Worm (Caenorhabditis elegans) whole organism, young adult: Measurements from ENCODE around the gene C44C10.9.

ENCODE experiments used
- B0035.1 ChIP-seq: sonication (generic microtip); optimal IDR thresholded peaks from 2 replicates; lab custom pipeline; 2016; ENCODE audit warnings: missing genetic modification characterization, mild to moderate bottlenecking, missing compliant biosample characterization, missing genotype, missing genetic modification reagents
- B0261.1 ChIP-seq: sonication (generic microtip); optimal IDR thresholded peaks from 2 replicates; lab custom pipeline; 2016; ENCODE audit warnings: mild to moderate bottlenecking, missing genetic modification characterization, moderate library complexity, missing compliant biosample characterization
- F37B4.10 ChIP-seq: fragments of 200-800 bp; sonication (Bioruptor generic); IDR thresholded peaks from 2 replicates; pipeline ENCODE4 v1.3.6; 2022; ENCODE audit warnings: missing genetic modification characterization, missing compliant biosample characterization
- F55B11.4 ChIP-seq: sonication (generic microtip); optimal IDR thresholded peaks from 2 replicates; lab custom pipeline; 2016; ENCODE audit warnings: missing compliant biosample characterization, missing genetic modification characterization, borderline replicate concordance; ENCODE audit not compliant: insufficient read depth
- K11D2.4 ChIP-seq: fragments of 200-800 bp; sonication (Bioruptor generic); IDR thresholded peaks from 2 replicates; pipeline ENCODE4 v1.3.6; 2022; ENCODE audit warnings: missing genetic modification reagents, missing genetic modification characterization, missing compliant biosample characterization
- K12H6.12 ChIP-seq: fragments of 200-800 bp; sonication (Bioruptor generic); optimal IDR thresholded peaks from 2 replicates; lab custom pipeline; 2018; ENCODE audit warnings: mild to moderate bottlenecking, missing genetic modification characterization, missing compliant biosample characterization
- Y53G8AR.9 ChIP-seq: fragments of 200-800 bp; sonication (Bioruptor generic); conservative IDR thresholded peaks from 2 replicates; pipeline ENCODE4 v1.3.6; 2022; ENCODE audit warnings: missing genetic modification reagents, missing genetic modification characterization, missing compliant biosample characterization
- ZK185.1 ChIP-seq: sonication (generic microtip); optimal IDR thresholded peaks from 2 replicates; lab custom pipeline; 2016; ENCODE audit warnings: mild to moderate bottlenecking, missing genetic modification characterization, missing compliant biosample characterization; ENCODE audit not compliant: poor library complexity, severe bottlenecking
- attf-5 ChIP-seq: fragments of 200-800 bp; sonication (Bioruptor generic); optimal IDR thresholded peaks from 2 replicates; lab custom pipeline; 2018; ENCODE audit warnings: mild to moderate bottlenecking, missing genetic modification characterization, missing compliant biosample characterization
- ccch-3 ChIP-seq: fragments of 200-800 bp; sonication (Bioruptor generic); optimal IDR thresholded peaks from 2 replicates; lab custom pipeline; 2018; ENCODE audit warnings: mild to moderate bottlenecking, missing genetic modification characterization, missing compliant biosample characterization
- cebp-2 ChIP-seq: fragments of 200-800 bp; sonication (Bioruptor generic); IDR thresholded peaks from 2 replicates; pipeline ENCODE4 v1.3.6; 2022; ENCODE audit warnings: missing genetic modification characterization, missing compliant biosample characterization
- ceh-27 ChIP-seq: fragments of 200-800 bp; sonication (Bioruptor generic); optimal IDR thresholded peaks from 2 replicates; lab custom pipeline; 2018; ENCODE audit warnings: mild to moderate bottlenecking, missing genetic modification characterization, moderate library complexity, missing compliant biosample characterization
- ceh-58 ChIP-seq: fragments of 200-800 bp; sonication (Bioruptor generic); IDR thresholded peaks from 2 replicates; pipeline ENCODE4 v1.3.6; 2022; ENCODE audit warnings: missing genetic modification characterization, missing compliant biosample characterization
- dox-1 ChIP-seq: fragments of 200-800 bp; sonication (Bioruptor generic); IDR thresholded peaks from 2 replicates; pipeline ENCODE4 v1.3.6; 2022; ENCODE audit warnings: missing genetic modification reagents, missing genetic modification characterization, missing compliant biosample characterization
- efl-1 ChIP-seq: fragments of 150-350 bp; optimal IDR thresholded peaks from 2 replicates; lab custom pipeline; 2014; ENCODE audit warnings: missing biosample characterization, missing genetic modification reagents, missing genetic modification characterization
- ets-4 ChIP-seq: fragments of 200-800 bp; sonication (Bioruptor generic); optimal IDR thresholded peaks from 2 replicates; lab custom pipeline; 2018; ENCODE audit warnings: mild to moderate bottlenecking, missing genetic modification characterization, missing compliant biosample characterization
- gei-17 ChIP-seq: fragments of 200-800 bp; sonication (Bioruptor generic); optimal IDR thresholded peaks from 2 replicates; lab custom pipeline; 2018; ENCODE audit warnings: mild to moderate bottlenecking, missing genetic modification characterization, missing compliant biosample characterization
- hlh-12 ChIP-seq: sonication (generic microtip); optimal IDR thresholded peaks from 2 replicates; lab custom pipeline; 2016; ENCODE audit warnings: missing genetic modification characterization, missing compliant biosample characterization
- hmg-20 ChIP-seq: fragments of 200-800 bp; sonication (Bioruptor generic); IDR thresholded peaks from 2 replicates; pipeline ENCODE4 v1.3.6; 2022; ENCODE audit warnings: missing genetic modification reagents, missing genetic modification characterization, missing compliant biosample characterization
- hrde-1 ChIP-seq: sonication (generic microtip); optimal IDR thresholded peaks from 2 replicates; lab custom pipeline; 2016; ENCODE audit warnings: missing genetic modification characterization, mild to moderate bottlenecking, missing compliant biosample characterization, moderate library complexity, missing genotype, missing genetic modification reagents, borderline replicate concordance
- lin-54 ChIP-seq: fragments of 200-800 bp; sonication (Bioruptor generic); optimal IDR thresholded peaks from 2 replicates; lab custom pipeline; 2018; ENCODE audit warnings: mild to moderate bottlenecking, missing genetic modification characterization, missing compliant biosample characterization
- madf-10 ChIP-seq: sonication (generic microtip); optimal IDR thresholded peaks from 2 replicates; lab custom pipeline; 2016; ENCODE audit warnings: mild to moderate bottlenecking, missing genetic modification characterization, missing compliant biosample characterization
- madf-3 ChIP-seq: fragments of 200-800 bp; sonication (Bioruptor generic); IDR thresholded peaks from 2 replicates; pipeline ENCODE4 v1.3.6; 2022; ENCODE audit warnings: missing genetic modification reagents, missing genetic modification characterization, missing compliant biosample characterization
- madf-6 ChIP-seq: fragments of 200-800 bp; sonication (Bioruptor generic); IDR thresholded peaks from 2 replicates; pipeline ENCODE4 v1.3.6; 2022; ENCODE audit warnings: missing genetic modification reagents, missing genetic modification characterization, missing compliant biosample characterization
- mcd-1 ChIP-seq: fragments of 200-800 bp; sonication (Bioruptor generic); IDR thresholded peaks from 2 replicates; pipeline ENCODE4 v1.3.6; 2022; ENCODE audit warnings: missing genetic modification reagents, missing genetic modification characterization, missing compliant biosample characterization
- mel-28 ChIP-seq: sonication (generic microtip); optimal IDR thresholded peaks from 2 replicates; lab custom pipeline; 2016; ENCODE audit warnings: borderline replicate concordance, mild to moderate bottlenecking, missing genetic modification characterization, missing compliant biosample characterization
- mes-4 ChIP-seq: sonication (generic microtip); optimal IDR thresholded peaks from 2 replicates; lab custom pipeline; 2016; ENCODE audit warnings: missing genotype, missing genetic modification characterization, missing compliant biosample characterization
- nfya-1 ChIP-seq: sonication (generic microtip); optimal IDR thresholded peaks from 2 replicates; lab custom pipeline; 2017; ENCODE audit warnings: antibody characterized with exemption, missing compliant biosample characterization, missing genetic modification characterization, borderline replicate concordance; ENCODE audit not compliant: insufficient read depth
- nfyb-1 ChIP-seq: fragments of 200-800 bp; sonication (Bioruptor generic); IDR thresholded peaks from 2 replicates; pipeline ENCODE4 v1.3.6; 2022; ENCODE audit warnings: missing genetic modification reagents, missing genetic modification characterization, missing compliant biosample characterization
- nhr-27 ChIP-seq: fragments of 200-800 bp; sonication (Bioruptor generic); optimal IDR thresholded peaks from 2 replicates; lab custom pipeline; 2018; ENCODE audit warnings: mild to moderate bottlenecking, missing genetic modification characterization, moderate library complexity, missing compliant biosample characterization
- nhr-80 ChIP-seq: sonication (generic microtip); optimal IDR thresholded peaks from 2 replicates; lab custom pipeline; 2016; ENCODE audit warnings: missing genetic modification characterization, missing compliant biosample characterization
- pha-4 ChIP-seq: fragments of 150-350 bp; sonication (generic microtip); optimal IDR thresholded peaks from 2 replicates; lab custom pipeline; 2014; ENCODE audit warnings: missing biosample characterization, missing genetic modification reagents, missing genetic modification characterization
- rcor-1 ChIP-seq: fragments of 200-800 bp; sonication (Bioruptor generic); IDR thresholded peaks from 2 replicates; pipeline ENCODE4 v1.3.6; 2022; ENCODE audit warnings: missing genetic modification reagents, missing genetic modification characterization, missing compliant biosample characterization
- rec-8 ChIP-seq, 2 experiments: sonication (generic microtip); optimal IDR thresholded peaks; 2 replicates each; lab custom pipeline; 2016; ENCODE audit warnings: mild to moderate bottlenecking in 2 of 2, missing genetic modification characterization in 2 of 2, missing genetic modification reagents in 2 of 2, missing genotype in 2 of 2, missing biosample characterization in 1 of 2, missing compliant biosample characterization in 1 of 2, moderate library complexity in 1 of 2
- rpc-1 ChIP-seq, 2 experiments: fragments of 150-350 bp in 1 of 2; sonication (generic microtip) in 1 of 2; optimal IDR thresholded peaks; 2 replicates each; lab custom pipeline; 2014 to 2018; ENCODE audit warnings: missing biosample characterization in 1 of 2, missing genetic modification characterization in 1 of 2, missing genetic modification reagents in 1 of 2, missing genotype in 1 of 2
- sptf-2 ChIP-seq: fragments of 200-800 bp; sonication (Bioruptor generic); optimal IDR thresholded peaks from 2 replicates; lab custom pipeline; 2018; ENCODE audit warnings: mild to moderate bottlenecking, missing genetic modification characterization, missing compliant biosample characterization
- tbx-9 ChIP-seq: sonication (generic microtip); optimal IDR thresholded peaks from 2 replicates; lab custom pipeline; 2016; ENCODE audit warnings: borderline replicate concordance, missing genetic modification characterization, inconsistent platforms, missing compliant biosample characterization
- zfh-2 ChIP-seq: fragments of 200-800 bp; sonication (Bioruptor generic); conservative IDR thresholded peaks from 2 replicates; pipeline ENCODE4 v1.3.6; 2022; ENCODE audit warnings: missing genetic modification reagents, missing genetic modification characterization, missing compliant biosample characterization
- ztf-25 ChIP-seq: fragments of 200-800 bp; sonication (Bioruptor generic); IDR thresholded peaks from 2 replicates; pipeline ENCODE4 v1.3.6; 2022; ENCODE audit warnings: missing genetic modification reagents, missing genetic modification characterization, missing compliant biosample characterization
- ztf-3 ChIP-seq: fragments of 200-800 bp; sonication (Bioruptor generic); optimal IDR thresholded peaks from 2 replicates; lab custom pipeline; 2018; ENCODE audit warnings: mild to moderate bottlenecking, missing genetic modification characterization, missing compliant biosample characterization

Gene C44C10.9

ce11 chrX:11700263-11700662 is 16.1 kb downstream of the C44C10.9 start, which contains the start of gene C44C10.15:
Gene C44C10.15, minus strand, starts transcription at chrX:11700363.
- TF ChIP-seq gei-17 (GFP tag; lab: Kevin White, UChicago) (no peak), F37B4.10 (GFP tag; lab: Robert Waterston, UW) (no peak), attf-5 (no peak)

ce11 chrX:11696696-11697095 is 19.6 kb downstream of the C44C10.9 start, which contains the start of gene C44C10.12:
Gene C44C10.12, plus strand, starts transcription at chrX:11696996.
- no peak for TF ChIP-seq ceh-58 (GFP tag; lab: Robert Waterston, UW)
- TF ChIP-seq madf-6 (GFP tag; lab: Robert Waterston, UW) = no peak
- no peak for TF ChIP-seq rcor-1
- TF ChIP-seq cebp-2 (GFP tag; lab: Robert Waterston, UW) = no peak
- TF ChIP-seq F37B4.10 (GFP tag; lab: Robert Waterston, UW) = no peak
- no peak for TF ChIP-seq sptf-2 (GFP tag; lab: Kevin White, UChicago)
- no peak for TF ChIP-seq ztf-3 (GFP tag; lab: Kevin White, UChicago)
- TF ChIP-seq nhr-27 = no peak
- TF ChIP-seq mes-4 (tag; lab: Kevin White, UChicago) = no peak
- TF ChIP-seq madf-3 (GFP tag; lab: Robert Waterston, UW) = no peak
- TF ChIP-seq B0035.1 (tag; lab: Kevin White, UChicago) = no peak
- no peak for TF ChIP-seq K11D2.4
- no peak for TF ChIP-seq rec-8 (tag; optimal IDR thresholded peaks at IDR 0.05; lab: Kevin White, UChicago)
- TF ChIP-seq rpc-1 (optimal IDR thresholded peaks at IDR 0.05; lab: Kevin White, UChicago) = no peak
- TF ChIP-seq rpc-1 (tag; optimal IDR thresholded peaks at IDR 0.05; lab: Kevin White, UChicago) = no peak
- no peak for TF ChIP-seq dox-1
- no peak for TF ChIP-seq hmg-20 (GFP tag; lab: Robert Waterston, UW)
- no peak for TF ChIP-seq tbx-9

- TF ChIP-seq lin-54 (no peak), ZK185.1 (tag; lab: Kevin White, UChicago) (peak; percentile 55), nhr-80 (tag; lab: Kevin White, UChicago) (peak; percentile 51), B0261.1 (no peak), rpc-1 (optimal IDR thresholded peaks at IDR 0.05; lab: Kevin White, UChicago) (no peak), rpc-1 (tag; optimal IDR thresholded peaks at IDR 0.05; lab: Kevin White, UChicago) (no peak), ceh-27 (peak; percentile 3), attf-5 (peak; percentile 40), Y53G8AR.9 (GFP tag; lab: Robert Waterston, UW) (no peak), pha-4 (tag; lab: Kevin White, UChicago) (no peak), K12H6.12 (no peak)
Observed at ce11 chrX:11693092-11693491, 23.2 kb downstream of the C44C10.9 start, which contains the start of gene smcl-1. Gene smcl-1, plus strand, starts transcription at chrX:11693464.

- no peak for TF ChIP-seq zfh-2 (GFP tag; lab: Robert Waterston, UW)
- TF ChIP-seq mel-28 = no peak
- no peak for TF ChIP-seq madf-10 (tag; lab: Kevin White, UChicago)
- no peak for TF ChIP-seq ztf-25
- no peak for TF ChIP-seq nhr-80 (tag; lab: Kevin White, UChicago)
- TF ChIP-seq lin-54 = no peak
- no peak for TF ChIP-seq efl-1 (GFP tag; lab: Kevin White, UChicago)
- TF ChIP-seq ceh-58 (GFP tag; lab: Robert Waterston, UW) = no peak
- no peak for TF ChIP-seq mcd-1 (GFP tag; lab: Robert Waterston, UW)
- TF ChIP-seq cebp-2 (GFP tag; lab: Robert Waterston, UW) = no peak
- TF ChIP-seq gei-17 (GFP tag; lab: Kevin White, UChicago) = no peak
- no peak for TF ChIP-seq ets-4 (GFP tag; lab: Kevin White, UChicago)
- TF ChIP-seq ztf-3 (GFP tag; lab: Kevin White, UChicago) = no peak
- no peak for TF ChIP-seq nfya-1 (tag; lab: Kevin White, UChicago)
- TF ChIP-seq F55B11.4 (tag; lab: Kevin White, UChicago) = no peak
- TF ChIP-seq hlh-12 (tag; lab: Kevin White, UChicago) = no peak
- no peak for TF ChIP-seq hrde-1 (tag; lab: Kevin White, UChicago)
- no peak for TF ChIP-seq nfyb-1
- no peak for TF ChIP-seq ccch-3 (GFP tag; lab: Kevin White, UChicago)
- TF ChIP-seq, all 124 proteins: peak for 0
Observed at ce11 chrX:11690014-11690591, 26.2 kb downstream of the C44C10.9 start, which contains the start of the genes C44C10.10 and C44C10.5. Gene C44C10.10, plus strand, starts transcription at chrX:11690314. Gene C44C10.5, plus strand, starts transcription at chrX:11690541.
